Worm (Caenorhabditis elegans) whole organism, L1 larva: Measurements from ENCODE around the gene H03E18.1.

Experiments used
- F16B12.6 ChIP-seq: fragments of 150-350 bp; optimal IDR thresholded peaks from 2 replicates; lab custom pipeline; 2014; ENCODE audit warnings: missing biosample characterization, missing genetic modification characterization
- Y116A8C.19 ChIP-seq: sonication (generic microtip); optimal IDR thresholded peaks from 2 replicates; lab custom pipeline; 2016; ENCODE audit warnings: missing compliant biosample characterization, missing genetic modification characterization, borderline replicate concordance
- aha-1 ChIP-seq: fragments of 150-350 bp; optimal IDR thresholded peaks from 2 replicates; lab custom pipeline; 2014; ENCODE audit warnings: missing biosample characterization, missing genetic modification characterization
- ceh-8 ChIP-seq: fragments of 200-800 bp; sonication (Bioruptor generic); optimal IDR thresholded peaks from 2 replicates; lab custom pipeline; 2018; ENCODE audit warnings: mild to moderate bottlenecking, missing genetic modification characterization, moderate library complexity, missing compliant biosample characterization
- ces-1 ChIP-seq: fragments of 150-350 bp; optimal IDR thresholded peaks from 2 replicates; lab custom pipeline; 2014; ENCODE audit warnings: missing biosample characterization, missing genetic modification reagents, missing genetic modification characterization
- dpl-1 ChIP-seq, 3 experiments: fragments of 150-350 bp in 2 of 3; sonication (generic microtip) in 1 of 3; optimal IDR thresholded peaks; 2 replicates each; lab custom pipeline; 2014 to 2017; ENCODE audit warnings: missing biosample characterization in 3 of 3, missing genetic modification characterization in 3 of 3, missing genetic modification reagents in 3 of 3
- dsc-1 ChIP-seq: sonication (generic microtip); optimal IDR thresholded peaks from 2 replicates; lab custom pipeline; 2016; ENCODE audit warnings: mild to moderate bottlenecking, missing genetic modification characterization, missing compliant biosample characterization
- efl-1 ChIP-seq, 4 experiments: fragments of 150-350 bp; optimal IDR thresholded peaks in 3 of 4; peaks in 1 of 4; 1 replicate in 1 of 4; 2 replicates in 3 of 4; lab custom pipeline; 2014; ENCODE audit warnings: missing biosample characterization in 2 of 4, missing genetic modification characterization in 2 of 4, missing genetic modification reagents in 2 of 4
- egl-13 ChIP-seq: sonication (generic microtip); optimal IDR thresholded peaks from 2 replicates; lab custom pipeline; 2016; ENCODE audit warnings: missing genotype, missing genetic modification reagents, missing genetic modification characterization, missing compliant biosample characterization
- egl-27 ChIP-seq, 2 experiments: fragments of 150-350 bp in 1 of 2; sonication (generic microtip); optimal IDR thresholded peaks; 3 replicates each; lab custom pipeline; 2017 to 2018; ENCODE audit warnings: missing biosample characterization in 2 of 2, missing genetic modification characterization in 2 of 2, missing genetic modification reagents in 2 of 2
- fkh-10 ChIP-seq: sonication (generic microtip); optimal IDR thresholded peaks from 2 replicates; lab custom pipeline; 2017; ENCODE audit warnings: missing biosample characterization, missing genetic modification reagents, missing genetic modification characterization
- fos-1 ChIP-seq: fragments of 150-350 bp; optimal IDR thresholded peaks from 2 replicates; lab custom pipeline; 2014; ENCODE audit warnings: missing biosample characterization, missing genetic modification characterization
- grh-1 ChIP-seq: fragments of 200-800 bp; sonication (Bioruptor generic); IDR thresholded peaks from 2 replicates; pipeline ENCODE4 v1.3.6; 2022; ENCODE audit warnings: missing genetic modification reagents, missing genetic modification characterization, missing compliant biosample characterization
- hlh-17 ChIP-seq: fragments of 200-800 bp; sonication (Bioruptor generic); optimal IDR thresholded peaks from 2 replicates; lab custom pipeline; 2018; ENCODE audit warnings: missing genetic modification characterization, mild to moderate bottlenecking, missing compliant biosample characterization, moderate library complexity, borderline replicate concordance
- hpl-2 ChIP-seq: fragments of 150-350 bp; optimal IDR thresholded peaks from 2 replicates; lab custom pipeline; 2014; ENCODE audit warnings: missing biosample characterization, missing genetic modification reagents, missing genetic modification characterization
- irx-1 ChIP-seq: sonication (generic microtip); optimal IDR thresholded peaks from 2 replicates; lab custom pipeline; 2016; ENCODE audit warnings: missing genetic modification characterization, missing compliant biosample characterization
- lin-13 ChIP-seq: fragments of 150-350 bp; optimal IDR thresholded peaks from 2 replicates; lab custom pipeline; 2014; ENCODE audit warnings: missing biosample characterization, missing genetic modification reagents, missing genetic modification characterization
- lin-14 ChIP-seq: fragments of 200-800 bp; sonication (Bioruptor generic); optimal IDR thresholded peaks from 2 replicates; lab custom pipeline; 2018; ENCODE audit warnings: mild to moderate bottlenecking, missing genetic modification characterization, moderate library complexity, missing compliant biosample characterization
- lin-15B ChIP-seq: fragments of 150-350 bp; sonication (generic microtip); optimal IDR thresholded peaks from 3 replicates; lab custom pipeline; 2014; ENCODE audit warnings: missing biosample characterization, missing genetic modification characterization
- lin-35 ChIP-seq, 2 experiments: fragments of 150-350 bp; optimal IDR thresholded peaks; 2 replicates each; lab custom pipeline; 2014; ENCODE audit warnings: missing biosample characterization in 2 of 2, missing genetic modification characterization in 2 of 2, missing genetic modification reagents in 2 of 2
- lsy-2 ChIP-seq, 2 experiments: fragments of 150-350 bp; optimal IDR thresholded peaks; 2 replicates each; lab custom pipeline; 2014; ENCODE audit warnings: missing biosample characterization in 2 of 2, missing genetic modification characterization in 2 of 2
- mdl-1 ChIP-seq, 2 experiments: fragments of 150-350 bp; optimal IDR thresholded peaks; 2 replicates each; lab custom pipeline; 2014 to 2017; ENCODE audit warnings: missing biosample characterization in 2 of 2, missing genetic modification characterization in 2 of 2, inconsistent platforms in 1 of 2
- nhr-11 ChIP-seq: fragments of 150-350 bp; optimal IDR thresholded peaks from 2 replicates; lab custom pipeline; 2014; ENCODE audit warnings: missing biosample characterization, missing genetic modification characterization
- nhr-19 ChIP-seq: fragments of 200-800 bp; sonication (Bioruptor generic); conservative IDR thresholded peaks from 2 replicates; pipeline ENCODE4 v1.3.6; 2022; ENCODE audit warnings: missing genetic modification characterization, missing compliant biosample characterization
- nhr-20 ChIP-seq: sonication (generic microtip); optimal IDR thresholded peaks from 2 replicates; lab custom pipeline; 2016; ENCODE audit warnings: mild to moderate bottlenecking, missing genetic modification characterization, missing compliant biosample characterization
- nhr-237 ChIP-seq: fragments of 150-350 bp; optimal IDR thresholded peaks from 2 replicates; lab custom pipeline; 2014; ENCODE audit warnings: missing biosample characterization, missing genetic modification characterization
- nhr-28 ChIP-seq: fragments of 150-350 bp; optimal IDR thresholded peaks from 2 replicates; lab custom pipeline; 2014; ENCODE audit warnings: missing biosample characterization, missing genetic modification characterization
- pax-3 ChIP-seq: fragments of 200-800 bp; sonication (Bioruptor generic); optimal IDR thresholded peaks from 2 replicates; lab custom pipeline; 2018; ENCODE audit warnings: mild to moderate bottlenecking, missing genetic modification characterization, moderate library complexity, missing compliant biosample characterization
- pqm-1 ChIP-seq: sonication (generic microtip); optimal IDR thresholded peaks from 3 replicates; lab custom pipeline; 2017; ENCODE audit warnings: missing biosample characterization, missing genetic modification characterization
- rnt-1 ChIP-seq: sonication (generic microtip); optimal IDR thresholded peaks from 2 replicates; lab custom pipeline; 2016; ENCODE audit warnings: mild to moderate bottlenecking, missing genetic modification characterization, moderate library complexity, missing compliant biosample characterization
- skn-1 ChIP-seq: fragments of 150-350 bp; optimal IDR thresholded peaks from 2 replicates; lab custom pipeline; 2014; ENCODE audit warnings: missing biosample characterization, missing genetic modification characterization
- snu-23 ChIP-seq: sonication (generic microtip); optimal IDR thresholded peaks from 2 replicates; lab custom pipeline; 2016; ENCODE audit warnings: missing genetic modification characterization, missing compliant biosample characterization
- sptf-1 ChIP-seq: fragments of 150-350 bp; optimal IDR thresholded peaks from 2 replicates; lab custom pipeline; 2014; ENCODE audit warnings: missing biosample characterization, missing genetic modification characterization
- swsn-7 ChIP-seq: sonication (generic microtip); optimal IDR thresholded peaks from 2 replicates; lab custom pipeline; 2016; ENCODE audit warnings: missing genetic modification characterization, missing compliant biosample characterization
- tlp-1 ChIP-seq: fragments of 150-350 bp; optimal IDR thresholded peaks from 2 replicates; lab custom pipeline; 2014; ENCODE audit warnings: missing biosample characterization, missing genetic modification characterization
- unc-130 ChIP-seq: fragments of 150-350 bp; optimal IDR thresholded peaks from 2 replicates; lab custom pipeline; 2017; ENCODE audit warnings: missing biosample characterization, missing genetic modification characterization, inconsistent platforms
- unc-86 ChIP-seq: sonication (generic microtip); optimal IDR thresholded peaks from 2 replicates; lab custom pipeline; 2016; ENCODE audit warnings: missing genetic modification characterization, missing compliant biosample characterization
- unc-98 ChIP-seq: fragments of 200-800 bp; sonication (Bioruptor generic); IDR thresholded peaks from 2 replicates; pipeline ENCODE4 v1.3.6; 2022; ENCODE audit warnings: missing genetic modification characterization, missing compliant biosample characterization
- zag-1 ChIP-seq: fragments of 150-350 bp; optimal IDR thresholded peaks from 2 replicates; lab custom pipeline; 2014; ENCODE audit warnings: missing biosample characterization, missing genetic modification characterization
- ztf-11 ChIP-seq, 2 experiments: sonication (generic microtip); optimal IDR thresholded peaks; 2 replicates each; lab custom pipeline; 2016 to 2017; ENCODE audit warnings: missing genetic modification characterization in 2 of 2, missing biosample characterization in 1 of 2, missing compliant biosample characterization in 1 of 2
- ztf-4 ChIP-seq: fragments of 150-350 bp; optimal IDR thresholded peaks from 2 replicates; lab custom pipeline; 2014; ENCODE audit warnings: missing biosample characterization, missing genetic modification characterization

Gene H03E18.1

DNA sequence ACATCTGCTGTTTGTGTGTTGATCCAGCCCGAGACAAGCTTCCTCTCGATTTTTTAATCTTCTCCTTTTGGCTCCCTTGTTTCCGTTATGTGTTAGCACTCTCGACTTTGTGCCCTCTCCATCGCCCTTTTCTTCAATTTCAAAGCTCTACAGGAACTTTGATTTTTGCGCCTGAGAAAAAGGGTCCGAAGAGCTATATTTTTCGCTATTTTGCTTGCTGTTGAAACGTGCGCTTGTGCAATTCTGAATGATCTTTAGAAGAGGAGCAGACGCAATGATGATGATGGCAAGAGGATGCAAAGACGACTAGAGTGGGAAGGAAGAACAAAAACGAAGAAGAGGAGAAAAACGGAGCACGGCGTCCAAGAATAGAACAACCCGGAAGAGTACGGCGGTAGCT is 26.0 kb upstream of the H03E18.1 start (continued):
- TF ChIP-seq hpl-2 (no peak), nhr-28 (tag; lab: Kevin White, UChicago) (no peak), lin-14 (GFP tag; lab: Kevin White, UChicago) (peak; percentile 87), ztf-11 (tag; optimal IDR thresholded peaks at IDR 0.05; lab: Kevin White, UChicago) (no peak), unc-98 (GFP tag; lab: Robert Waterston, UW) (no peak), irx-1 (tag; lab: Kevin White, UChicago) (no peak), skn-1 (peak; percentile 13), lsy-2 (tag; optimal IDR thresholded peaks at IDR 0.05; lab: Kevin White, UChicago) (peak in 1 of 2 experiments; percentile 6), efl-1 (optimal IDR thresholded peaks at IDR 0.05; lab: Kevin White, UChicago) (no peak), efl-1 (GFP tag; optimal IDR thresholded peaks at IDR 0.05 in 1 of 2; lab: Kevin White, UChicago) (no peak), pqm-1 (tag; lab: Kevin White, UChicago) (no peak), unc-86 (tag; lab: Kevin White, UChicago) (peak; percentile 46), fkh-10 (GFP tag; lab: Kevin White, UChicago) (peak; percentile 94), mdl-1 (tag; optimal IDR thresholded peaks at IDR 0.05; lab: Kevin White, UChicago) (no peak), lin-35 (GFP tag; optimal IDR thresholded peaks at IDR 0.05; lab: Kevin White, UChicago) (no peak), grh-1 (GFP tag; lab: Robert Waterston, UW) (no peak), pax-3 (no peak), rnt-1 (tag; lab: Kevin White, UChicago) (peak; percentile 51), nhr-20 (tag; lab: Kevin White, UChicago) (no peak), ztf-4 (tag; lab: Kevin White, UChicago) (no peak), nhr-19 (GFP tag; lab: Robert Waterston, UW) (peak; percentile 24; the same call in 1 of the 2 replicates), ceh-8 (no peak), dpl-1 (GFP tag; optimal IDR thresholded peaks at IDR 0.05; lab: Kevin White, UChicago) (no peak), dsc-1 (peak; percentile 21), hlh-17 (no peak), zag-1 (tag; lab: Kevin White, UChicago) (no peak), sptf-1 (tag; lab: Kevin White, UChicago) (no peak), lin-15B (tag; lab: Kevin White, UChicago) (no peak), unc-130 (no peak), egl-13 (tag; lab: Kevin White, UChicago) (no peak), nhr-237 (tag; lab: Kevin White, UChicago) (no peak), Y116A8C.19 (tag; lab: Kevin White, UChicago) (no peak), nhr-11 (tag; lab: Kevin White, UChicago) (no peak), aha-1 (no peak), fos-1 (tag; lab: Kevin White, UChicago) (no peak)
- TF ChIP-seq, all 84 proteins: peak for 13

- no peak for TF ChIP-seq skn-1
- TF ChIP-seq hpl-2, result no peak
- no peak for TF ChIP-seq ces-1 (GFP tag; lab: Kevin White, UChicago)
- no peak for TF ChIP-seq F16B12.6 (tag; lab: Kevin White, UChicago)
- TF ChIP-seq dpl-1 (GFP tag; optimal IDR thresholded peaks at IDR 0.05; lab: Kevin White, UChicago), result no peak
- TF ChIP-seq pax-3, result no peak
- TF ChIP-seq snu-23 (GFP tag; lab: Kevin White, UChicago), result no peak
- no peak for TF ChIP-seq ceh-8
- no peak for TF ChIP-seq lin-15B (tag; lab: Kevin White, UChicago)
- no peak for TF ChIP-seq lin-13 (GFP tag; lab: Kevin White, UChicago)
- no peak for TF ChIP-seq sptf-1 (tag; lab: Kevin White, UChicago)
- no peak for TF ChIP-seq egl-13 (tag; lab: Kevin White, UChicago)
- TF ChIP-seq dsc-1, result no peak
- TF ChIP-seq egl-27 (tag; optimal IDR thresholded peaks at IDR 0.05; lab: Kevin White, UChicago), result no peak
Observed at ce11 chrX:8483951-8484350, 23.7 kb upstream of the H03E18.1 start.

- TF ChIP-seq swsn-7 (tag; lab: Kevin White, UChicago) (no peak), lin-15B (tag; lab: Kevin White, UChicago) (no peak), fkh-10 (GFP tag; lab: Kevin White, UChicago) (no peak), nhr-28 (tag; lab: Kevin White, UChicago) (no peak), tlp-1 (tag; lab: Kevin White, UChicago) (no peak), ces-1 (GFP tag; lab: Kevin White, UChicago) (no peak), zag-1 (tag; lab: Kevin White, UChicago) (no peak), lin-14 (GFP tag; lab: Kevin White, UChicago) (no peak), unc-98 (GFP tag; lab: Robert Waterston, UW) (no peak), sptf-1 (tag; lab: Kevin White, UChicago) (no peak)
Observed at ce11 chrX:8485392-8485791, 22.3 kb upstream of the H03E18.1 start.
